Fruit fly (Drosophila melanogaster) whole organism, embryonic: ENCODE data around the gene mthl12.

Experiments
- Asciz ChIP-seq: fragments of 200-800 bp; sonication (Bioruptor generic); optimal IDR thresholded peaks from 2 replicates; lab custom pipeline; 2017; ENCODE audit warnings: missing biosample characterization, mild to moderate bottlenecking, missing genetic modification characterization, missing genetic modification reagents
- BtbVII ChIP-seq: fragments of 200-800 bp; sonication (Bioruptor generic); optimal IDR thresholded peaks from 3 replicates; lab custom pipeline; 2017; ENCODE audit warnings: missing biosample characterization, mild to moderate bottlenecking, missing genetic modification characterization
- CG10321 ChIP-seq: fragments of 200-800 bp; sonication (Bioruptor generic); IDR thresholded peaks from 2 replicates; pipeline ENCODE4 v1.3.6; 2022; ENCODE audit warnings: missing biosample characterization, missing genetic modification characterization
- CG10462 ChIP-seq: fragments of 200-800 bp; sonication (Bioruptor generic); optimal IDR thresholded peaks from 2 replicates; lab custom pipeline; 2016; ENCODE audit warnings: missing biosample characterization, missing genetic modification characterization
- CG10543 ChIP-seq: fragments of 200-800 bp; sonication (Bioruptor generic); optimal IDR thresholded peaks from 3 replicates; lab custom pipeline; 2017; ENCODE audit warnings: missing biosample characterization, mild to moderate bottlenecking, missing genetic modification characterization, moderate library complexity
- CG12769 ChIP-seq: fragments of 200-800 bp; sonication (Bioruptor generic); optimal IDR thresholded peaks from 2 replicates; lab custom pipeline; 2019; ENCODE audit warnings: missing biosample characterization, mild to moderate bottlenecking, missing genetic modification characterization, moderate library complexity
- CG13287 ChIP-seq: fragments of 200-800 bp; sonication (Bioruptor generic); IDR thresholded peaks from 2 replicates; pipeline ENCODE4 v1.3.6; 2022; ENCODE audit warnings: missing biosample characterization, missing genetic modification characterization; ENCODE audit not compliant: partially characterized antibody
- CG2199 ChIP-seq: fragments of 200-800 bp; sonication (Bioruptor generic); IDR thresholded peaks from 3 replicates; pipeline ENCODE4 v1.3.6; 2022; ENCODE audit warnings: missing biosample characterization, missing genetic modification characterization
- CG6854 ChIP-seq: fragments of 200-800 bp; sonication (Bioruptor generic); optimal IDR thresholded peaks from 3 replicates; lab custom pipeline; 2017; ENCODE audit warnings: missing biosample characterization, mild to moderate bottlenecking, missing genetic modification characterization
- CG7745 ChIP-seq: fragments of 200-800 bp; sonication (Bioruptor generic); optimal IDR thresholded peaks from 2 replicates; lab custom pipeline; 2018; ENCODE audit warnings: missing biosample characterization, mild to moderate bottlenecking, missing genetic modification characterization, moderate library complexity
- CG8290 ChIP-seq, 3 experiments: fragments of 200-800 bp; sonication (Bioruptor generic); optimal IDR thresholded peaks; 2 replicates each; lab custom pipeline; 2016 to 2019; ENCODE audit warnings: missing biosample characterization in 3 of 3, missing genetic modification characterization in 3 of 3, mild to moderate bottlenecking in 2 of 3, moderate library complexity in 1 of 3
- CG8924 ChIP-seq: fragments of 200-800 bp; optimal IDR thresholded peaks from 3 replicates; lab custom pipeline; 2019; ENCODE audit warnings: missing biosample characterization, mild to moderate bottlenecking, missing genetic modification characterization, moderate library complexity
- CG9932 ChIP-seq: fragments of 200-800 bp; sonication (Bioruptor generic); IDR thresholded peaks from 2 replicates; pipeline ENCODE4 v1.3.6; 2022; ENCODE audit warnings: missing biosample characterization, missing genetic modification characterization
- Chrac-16 ChIP-seq: fragments of 200-800 bp; sonication (Bioruptor generic); optimal IDR thresholded peaks from 3 replicates; lab custom pipeline; 2016; ENCODE audit warnings: missing biosample characterization, missing genetic modification characterization
- CrebB ChIP-seq: fragments of 200-800 bp; sonication (Bioruptor generic); optimal IDR thresholded peaks from 3 replicates; lab custom pipeline; 2018; ENCODE audit warnings: missing biosample characterization, mild to moderate bottlenecking, missing genetic modification characterization
- D19A ChIP-seq: fragments of 200-800 bp; optimal IDR thresholded peaks from 3 replicates; lab custom pipeline; 2019; ENCODE audit warnings: missing biosample characterization, mild to moderate bottlenecking, missing genetic modification characterization, moderate library complexity
- Dip3 ChIP-seq: fragments of 200-800 bp; sonication (Bioruptor generic); optimal IDR thresholded peaks from 3 replicates; lab custom pipeline; 2016; ENCODE audit warnings: missing biosample characterization, missing genetic modification characterization
- Dref ChIP-seq: fragments of 200-800 bp; sonication (Bioruptor generic); IDR thresholded peaks from 2 replicates; pipeline ENCODE4 v1.3.6; 2022; ENCODE audit warnings: missing biosample characterization, missing genetic modification characterization
- ERR ChIP-seq: fragments of 200-800 bp; sonication (Bioruptor generic); optimal IDR thresholded peaks from 2 replicates; lab custom pipeline; 2016; ENCODE audit warnings: missing biosample characterization, missing genetic modification characterization
- Eip74EF ChIP-seq, 2 experiments: fragments of 200-800 bp in 1 of 2; fragments of >200 bp in 1 of 2; sonication (Bioruptor generic) in 1 of 2; optimal IDR thresholded peaks; 2 replicates each; lab custom pipeline; 2017 to 2019; ENCODE audit warnings: missing biosample characterization in 2 of 2, missing genetic modification characterization in 2 of 2, mild to moderate bottlenecking in 1 of 2, moderate library complexity in 1 of 2
- GATAe ChIP-seq: fragments of 200-800 bp; sonication (Bioruptor generic); conservative IDR thresholded peaks from 2 replicates; pipeline ENCODE4 v1.3.6; 2022; ENCODE audit warnings: missing biosample characterization, missing genetic modification characterization
- HLH54F ChIP-seq: fragments of 200-800 bp; sonication (Bioruptor generic); optimal IDR thresholded peaks from 3 replicates; lab custom pipeline; 2016; ENCODE audit warnings: missing biosample characterization, missing genetic modification characterization
- Mad ChIP-seq: fragments of 200-800 bp; sonication (Bioruptor generic); optimal IDR thresholded peaks from 2 replicates; lab custom pipeline; 2016; ENCODE audit warnings: missing biosample characterization, missing genetic modification characterization
- NFAT ChIP-seq: fragments of 200-800 bp; sonication (Bioruptor generic); IDR thresholded peaks from 2 replicates; pipeline ENCODE4 v1.3.6; 2022; ENCODE audit warnings: missing biosample characterization, missing genetic modification characterization
- Six4 ChIP-seq: fragments of 200-800 bp; sonication (Bioruptor generic); optimal IDR thresholded peaks from 2 replicates; lab custom pipeline; 2016; ENCODE audit warnings: missing biosample characterization, missing genetic modification characterization
- ac ChIP-seq: fragments of 200-800 bp; sonication (Bioruptor generic); optimal IDR thresholded peaks from 3 replicates; lab custom pipeline; 2017; ENCODE audit warnings: missing biosample characterization, mild to moderate bottlenecking, missing genetic modification characterization
- al ChIP-seq: fragments of 200-800 bp; sonication (Bioruptor generic); IDR thresholded peaks from 2 replicates; pipeline ENCODE4 v1.3.6; 2022; ENCODE audit warnings: missing biosample characterization, missing genetic modification characterization
- ato ChIP-seq: fragments of 200-800 bp; sonication (Bioruptor generic); IDR thresholded peaks from 2 replicates; pipeline ENCODE4 v1.3.6; 2022; ENCODE audit warnings: missing biosample characterization, missing genetic modification characterization; ENCODE audit not compliant: partially characterized antibody
- az2 ChIP-seq: fragments of 200-800 bp; sonication (Bioruptor generic); optimal IDR thresholded peaks from 3 replicates; lab custom pipeline; 2016; ENCODE audit warnings: missing biosample characterization, missing genetic modification characterization
- bab2 ChIP-seq: fragments of 200-800 bp; sonication (Bioruptor generic); optimal IDR thresholded peaks from 2 replicates; lab custom pipeline; 2016; ENCODE audit warnings: missing biosample characterization, missing genetic modification characterization
- caup ChIP-seq: fragments of 200-800 bp; sonication (Bioruptor generic); optimal IDR thresholded peaks from 3 replicates; lab custom pipeline; 2017; ENCODE audit warnings: missing biosample characterization, mild to moderate bottlenecking, missing genetic modification characterization, moderate library complexity; ENCODE audit not compliant: severe bottlenecking
- chif ChIP-seq, 2 experiments: fragments of 200-800 bp; sonication (Bioruptor generic); optimal IDR thresholded peaks; 3 replicates each; lab custom pipeline; 2016; ENCODE audit warnings: missing biosample characterization in 2 of 2, missing genetic modification characterization in 2 of 2
- da ChIP-seq: fragments of 200-800 bp; sonication (Bioruptor generic); optimal IDR thresholded peaks from 2 replicates; lab custom pipeline; 2016; ENCODE audit warnings: missing biosample characterization, missing genetic modification characterization
- dmrt11E ChIP-seq: fragments of 200-800 bp; sonication (Bioruptor generic); optimal IDR thresholded peaks from 3 replicates; lab custom pipeline; 2018; ENCODE audit warnings: missing biosample characterization, mild to moderate bottlenecking, missing genetic modification characterization, moderate library complexity
- dysf ChIP-seq: fragments of 200-800 bp; sonication (Bioruptor generic); IDR thresholded peaks from 3 replicates; pipeline ENCODE4 v1.3.6; 2022; ENCODE audit warnings: missing biosample characterization, missing genetic modification characterization
- fu2 ChIP-seq: fragments of 200-800 bp; sonication (Bioruptor generic); optimal IDR thresholded peaks from 2 replicates; lab custom pipeline; 2016; ENCODE audit warnings: missing biosample characterization, missing genetic modification characterization
- lilli ChIP-seq: fragments of 200-800 bp; sonication (Bioruptor generic); optimal IDR thresholded peaks from 3 replicates; lab custom pipeline; 2016; ENCODE audit warnings: missing biosample characterization, missing genetic modification characterization
- mam ChIP-seq: fragments of 200-800 bp; sonication (Bioruptor generic); optimal IDR thresholded peaks from 3 replicates; lab custom pipeline; 2016; ENCODE audit warnings: missing biosample characterization, missing genetic modification characterization
- odd ChIP-seq: fragments of 200-800 bp; sonication (Bioruptor generic); optimal IDR thresholded peaks from 2 replicates; lab custom pipeline; 2017; ENCODE audit warnings: missing biosample characterization, mild to moderate bottlenecking, missing genetic modification characterization
- pan ChIP-seq, 4 experiments: fragments of >200 bp in 3 of 4; fragments of 200-800 bp in 1 of 4; sonication (Bioruptor generic) in 1 of 4; optimal IDR thresholded peaks in 3 of 4; IDR thresholded peaks in 1 of 4; 2 replicates each; pipeline versions ENCODE4 v1.3.6 to Lab custom; 2017 to 2022; ENCODE audit warnings: missing biosample characterization in 2 of 4, missing genetic modification characterization in 2 of 4, mixed read lengths in 1 of 4
- run ChIP-seq: fragments of 200-800 bp; sonication (Bioruptor generic); optimal IDR thresholded peaks from 3 replicates; lab custom pipeline; 2018; ENCODE audit warnings: missing biosample characterization, mild to moderate bottlenecking, missing genetic modification characterization
- sd ChIP-seq: fragments of 200-800 bp; sonication (Bioruptor generic); optimal IDR thresholded peaks from 3 replicates; lab custom pipeline; 2018; ENCODE audit warnings: missing biosample characterization, mild to moderate bottlenecking, missing genetic modification characterization, moderate library complexity
- sob ChIP-seq: fragments of 200-800 bp; sonication (Bioruptor generic); IDR thresholded peaks from 2 replicates; pipeline ENCODE4 v1.3.6; 2022; ENCODE audit warnings: missing biosample characterization, missing genetic modification characterization
- sr ChIP-seq: fragments of 200-800 bp; sonication (Bioruptor generic); IDR thresholded peaks from 3 replicates; pipeline ENCODE4 v1.3.6; 2022; ENCODE audit warnings: missing biosample characterization, missing genetic modification characterization
- zen ChIP-seq: fragments of 200-800 bp; sonication (Bioruptor generic); optimal IDR thresholded peaks from 3 replicates; lab custom pipeline; 2018; ENCODE audit warnings: missing biosample characterization, mild to moderate bottlenecking, missing genetic modification characterization, moderate library complexity

Gene mthl12

dm6 chr3R:13364175-13365174 is 11.0 kb downstream of the mthl12 start, which contains the start of gene Dic1 (continued):
- TF ChIP-seq Dip3 (peak; percentile 92), CG10462 (GFP tag; lab: Kevin White, UChicago) (peak; percentile 94), bab2 (GFP tag; lab: Kevin White, UChicago) (peak; percentile 90), CrebB (peak; percentile 73), al (GFP tag; lab: Robert Waterston, UW) (peak; percentile 91), Chrac-16 (GFP tag; lab: Kevin White, UChicago) (peak; percentile 96), Eip74EF (GFP tag; optimal IDR thresholded peaks at IDR 0.05; lab: Kevin White, UChicago) (peak in 1 of 2 experiments; percentile 96), HLH54F (peak; percentile 93), chif (GFP tag; optimal IDR thresholded peaks at IDR 0.05; lab: Kevin White, UChicago) (peak; percentile 88 to 92), Six4 (peak; percentile 93), sd (tag; lab: Kevin White, UChicago) (peak; percentile 83), odd (GFP tag; lab: Kevin White, UChicago) (peak; percentile 97), fu2 (GFP tag; lab: Kevin White, UChicago) (peak; percentile 91), sob (GFP tag; lab: Robert Waterston, UW) (peak; percentile 89), sr (GFP tag; lab: Robert Waterston, UW) (peak; percentile 80), run (tag; lab: Kevin White, UChicago) (peak; percentile 93), Mad (peak; percentile 91), NFAT (peak; percentile 71), zen (tag; lab: Kevin White, UChicago) (peak; percentile 93), CG7745 (no peak)

- TF ChIP-seq GATAe (GFP tag; lab: Robert Waterston, UW) (peak; percentile 62), ato (no peak), caup (peak; percentile 5), CG6854 (no peak), lilli (GFP tag; lab: Kevin White, UChicago) (no peak), pan (optimal IDR thresholded peaks at IDR 0.05; lab: Kevin White, UChicago) (no peak), pan (GFP tag; optimal IDR thresholded peaks at IDR 0.05 in 1 of 2, IDR thresholded peaks at IDR 0.05 in 1 of 2) (no peak), Dref (no peak), CG10321 (GFP tag; lab: Robert Waterston, UW) (no peak), CG8924 (tag; lab: Kevin White, UChicago) (no peak), CG2199 (GFP tag; lab: Robert Waterston, UW) (0 out of 3 replicates have a peak, but pooled peaks have one; percentile 45), da (GFP tag; lab: Kevin White, UChicago) (no peak), Asciz (GFP tag; lab: Kevin White, UChicago) (no peak), D19A (tag; lab: Kevin White, UChicago) (peak; percentile 55), CG12769 (tag; lab: Kevin White, UChicago) (peak; percentile 74), ERR (GFP tag; lab: Kevin White, UChicago) (no peak), dmrt11E (no peak), CG8290 (GFP tag; optimal IDR thresholded peaks at IDR 0.05; lab: Kevin White, UChicago) (no peak), CG8290 (tag; optimal IDR thresholded peaks at IDR 0.05; lab: Kevin White, UChicago) (peak in 1 of 2 experiments; percentile 44), dysf (GFP tag; lab: Robert Waterston, UW) (no peak; the same call in 2 of the 3 replicates), CG10543 (GFP tag; lab: Kevin White, UChicago) (peak; percentile 32), az2 (GFP tag; lab: Kevin White, UChicago) (no peak), BtbVII (GFP tag; lab: Kevin White, UChicago) (peak; percentile 30), CG13287 (GFP tag; lab: Robert Waterston, UW) (no peak), ac (GFP tag; lab: Kevin White, UChicago) (no peak), mam (GFP tag; lab: Kevin White, UChicago) (no peak), CG9932 (GFP tag; lab: Robert Waterston, UW) (no peak)
These were observed 12.4 kb downstream of the mthl12 start for dm6 chr3R:13365665-13366414.
